Worm (Caenorhabditis elegans): ENCODE measurements around the gene mrpl-22.

DNA sequence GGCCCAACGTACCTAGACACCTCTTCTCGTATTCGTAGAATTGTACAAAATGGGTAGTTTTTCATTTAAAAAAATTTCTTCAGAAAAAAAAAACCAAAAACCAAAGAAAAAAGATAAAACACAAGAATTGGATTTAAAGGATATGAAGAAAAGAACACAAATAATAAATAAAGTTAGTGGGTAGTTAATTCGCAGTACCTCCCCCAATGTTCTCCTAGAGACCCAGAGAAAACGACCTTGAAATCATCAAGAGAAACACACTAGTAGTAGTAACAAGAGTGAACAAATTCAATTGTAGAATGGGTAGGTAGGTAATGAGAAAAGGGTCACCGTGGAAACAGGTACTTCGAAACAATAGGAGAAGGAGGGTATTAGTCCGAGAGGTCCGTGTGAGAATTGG, 37.5 kb upstream of the mrpl-22 start:
- TF ChIP-seq unc-39 (tag; optimal IDR thresholded peaks at IDR 0.05) (no peak), aly-2 (tag; optimal IDR thresholded peaks at IDR 0.05) (no peak), lin-11 (tag; optimal IDR thresholded peaks at IDR 0.05) (no peak), lin-39 (tag; optimal IDR thresholded peaks at IDR 0.05) (no peak), elt-3 (tag; optimal IDR thresholded peaks at IDR 0.05) (no peak), nhr-10 (tag; optimal IDR thresholded peaks at IDR 0.05) (no peak), ztf-11 (tag; optimal IDR thresholded peaks at IDR 0.05) (no peak), unc-55 (GFP tag; optimal IDR thresholded peaks at IDR 0.05) (no peak), egl-27 (tag; optimal IDR thresholded peaks at IDR 0.05) (no peak), unc-62 (GFP tag; optimal IDR thresholded peaks at IDR 0.05) (no peak), snpc-4 (tag; optimal IDR thresholded peaks at IDR 0.05) (no peak), dmd-4 (tag; optimal IDR thresholded peaks at IDR 0.05) (no peak)
